Fruit fly (Drosophila melanogaster) whole organism, wandering third instar larva: ENCODE measurements around the gene CG43867.
A peak's percentile ranks its signal among the peaks of the same experiment; 100 is the strongest.

Source experiments
- Hr78 ChIP-seq: fragments of >200 bp; optimal IDR thresholded peaks from 2 replicates; lab custom pipeline; 2017; ENCODE audit warnings: missing biosample characterization, missing genetic modification characterization
- br ChIP-seq: fragments of 200-800 bp; sonication (Bioruptor generic); optimal IDR thresholded peaks from 2 replicates; lab custom pipeline; 2016; ENCODE audit warnings: missing biosample characterization, missing genetic modification characterization
- fru ChIP-seq: fragments of 200-800 bp; sonication (Bioruptor generic); optimal IDR thresholded peaks from 3 replicates; lab custom pipeline; 2016; ENCODE audit warnings: missing biosample characterization, mild to moderate bottlenecking, missing genetic modification characterization
- psq ChIP-seq: fragments of 200-800 bp; sonication (Bioruptor generic); optimal IDR thresholded peaks from 3 replicates; lab custom pipeline; 2017; ENCODE audit warnings: missing biosample characterization, mild to moderate bottlenecking, missing genetic modification characterization, moderate library complexity

DNA sequence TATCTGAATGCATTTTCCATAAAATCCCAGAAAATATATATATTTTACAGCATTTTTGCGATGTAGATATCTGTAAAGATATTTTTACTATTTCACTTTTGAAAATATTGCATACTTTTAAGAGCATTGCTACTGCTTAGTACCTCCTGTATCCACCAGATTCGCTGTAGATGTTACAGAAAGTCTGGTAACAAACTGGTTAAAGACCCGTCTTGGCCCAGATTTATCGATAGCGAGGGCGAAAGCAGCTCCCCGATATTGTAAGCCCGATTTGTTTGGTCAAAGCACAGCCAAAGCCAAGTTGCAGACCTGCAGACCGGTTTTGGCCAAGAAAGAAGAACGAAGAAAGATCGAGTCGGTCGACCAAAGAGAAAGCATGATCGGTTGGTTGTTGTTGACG is 143.3 kb downstream of the CG43867 start, which contains the start of gene tw:
- TF ChIP-seq psq (peak; percentile 28), fru (GFP tag; lab: Kevin White, UChicago) (peak; percentile 36), Hr78 (GFP tag; lab: Kevin White, UChicago) (no peak), br (GFP tag; lab: Kevin White, UChicago) (no peak)
